Fruit fly (Drosophila melanogaster): ENCODE results near the gene sina.

Gene sina

DNA sequence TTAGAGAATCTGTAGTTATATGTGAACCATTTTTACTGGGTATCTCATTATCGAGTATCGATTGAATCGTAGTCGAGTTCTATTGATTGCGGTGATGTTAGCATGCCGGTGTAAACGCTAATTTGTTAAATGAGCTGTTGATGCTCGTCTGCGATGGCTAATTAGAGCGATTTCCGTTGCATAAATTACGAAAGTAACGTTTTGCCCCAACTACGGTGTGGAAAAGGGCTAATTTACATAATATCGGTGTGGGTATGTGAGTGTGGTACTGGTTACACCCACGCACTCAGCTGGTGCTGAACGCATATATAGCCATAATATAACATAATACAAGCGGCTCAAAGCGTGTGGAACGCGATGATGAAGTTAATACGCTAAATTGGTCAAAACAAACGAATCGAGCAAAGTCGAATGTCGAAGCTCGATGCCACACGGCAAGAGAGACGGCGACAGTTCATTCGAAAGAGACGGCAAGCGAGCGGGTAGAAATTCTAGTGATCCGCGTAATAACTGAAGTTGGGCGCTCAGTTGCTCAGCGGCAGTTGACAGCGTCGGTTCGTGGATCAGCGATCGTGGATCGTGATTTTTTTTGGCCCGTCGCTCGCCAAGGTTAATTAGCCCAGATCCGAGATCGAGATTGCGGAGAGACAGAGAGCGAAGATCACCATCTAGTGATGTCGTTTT, 23.4 kb downstream of the sina start, which contains the start of gene CG32170:
Gene CG32170 (plus strand): TSS at position 525 of the 684 bp plus-strand sequence.
- TF ChIP-seq CG1832 (GFP tag; optimal IDR thresholded peaks at IDR 0.05) (peak; percentile 57), CG6813 (GFP tag; optimal IDR thresholded peaks at IDR 0.05) (no peak), gcm (GFP tag; optimal IDR thresholded peaks at IDR 0.05) (no peak), CG6175 (GFP tag; IDR thresholded peaks at IDR 0.05) (peak; percentile 73; the same call in 2 of the 3 replicates), CG12769 (tag; optimal IDR thresholded peaks at IDR 0.05) (peak; percentile 2), Bteb2 (GFP tag; optimal IDR thresholded peaks at IDR 0.05) (no peak), h (optimal IDR thresholded peaks at IDR 0.05) (no peak), CG32772 (GFP tag; IDR thresholded peaks at IDR 0.05) (no peak), Hr51 (GFP tag; optimal IDR thresholded peaks at IDR 0.05) (no peak), CG10543 (GFP tag; optimal IDR thresholded peaks at IDR 0.05) (peak; percentile 60), CoRest (tag; optimal IDR thresholded peaks at IDR 0.05) (no peak), pan (optimal IDR thresholded peaks at IDR 0.05) (no peak), pan (GFP tag; optimal IDR thresholded peaks at IDR 0.05 in 1 of 2, IDR thresholded peaks at IDR 0.05 in 1 of 2) (peak in 1 of 2 experiments; percentile 38), NC2α (GFP tag; optimal IDR thresholded peaks at IDR 0.05) (no peak), sob (GFP tag; IDR thresholded peaks at IDR 0.05) (peak; percentile 10; the same call in 1 of the 2 replicates), CG13894 (tag; optimal IDR thresholded peaks at IDR 0.05) (peak; percentile 85), CG8290 (GFP tag; optimal IDR thresholded peaks at IDR 0.05) (no peak), CG8290 (tag; optimal IDR thresholded peaks at IDR 0.05) (peak in 1 of 2 experiments; percentile 19), ranshi (GFP tag; IDR thresholded peaks at IDR 0.05) (no peak), Lim3 (GFP tag; IDR thresholded peaks at IDR 0.05) (no peak), ftz-f1 (GFP tag; optimal IDR thresholded peaks at IDR 0.05) (peak; percentile 80), sd (tag; optimal IDR thresholded peaks at IDR 0.05) (peak; percentile 45), ttk (GFP tag; IDR thresholded peaks at IDR 0.05) (no peak), CG15269 (tag; optimal IDR thresholded peaks at IDR 0.05) (peak; percentile 51), CG6254 (GFP tag; optimal IDR thresholded peaks at IDR 0.05) (no peak), sr (GFP tag; IDR thresholded peaks at IDR 0.05) (0 out of 3 replicates have a peak, but pooled peaks have one; percentile 27), Trl (optimal IDR thresholded peaks at IDR 0.05) (peak in 1 of 2 experiments; percentile 11), Trl (GFP tag; optimal IDR thresholded peaks at IDR 0.05) (no peak), Jarid2 (GFP tag; optimal IDR thresholded peaks at IDR 0.05) (peak; percentile 27), B-H2 (GFP tag; optimal IDR thresholded peaks at IDR 0.05) (peak; percentile 65), CG6854 (GFP tag; optimal IDR thresholded peaks at IDR 0.05) (no peak), CG10321 (GFP tag; IDR thresholded peaks at IDR 0.05) (peak; percentile 89), CG4820 (GFP tag; optimal IDR thresholded peaks at IDR 0.05) (no peak), CG31388 (GFP tag; optimal IDR thresholded peaks at IDR 0.05) (no peak), grn (GFP tag; optimal IDR thresholded peaks at IDR 0.05) (peak; percentile 71), CG31224 (GFP tag; IDR thresholded peaks at IDR 0.05) (peak; percentile 78), dpn (GFP tag; optimal IDR thresholded peaks at IDR 0.05) (no peak), Awh (GFP tag; IDR thresholded peaks at IDR 0.05) (peak; percentile 78), abd-A (tag; optimal IDR thresholded peaks at IDR 0.05) (peak; percentile 81), gro (GFP tag; optimal IDR thresholded peaks at IDR 0.05) (peak; percentile 57), cg (GFP tag; optimal IDR thresholded peaks at IDR 0.05) (peak; percentile 35), CG7271 (tag; optimal IDR thresholded peaks at IDR 0.05) (no peak), Nf-YC (tag; optimal IDR thresholded peaks at IDR 0.05) (peak; percentile 23), CG13287 (GFP tag; IDR thresholded peaks at IDR 0.05; ENCODE audit: partially characterized antibody) (peak; percentile 27; the same call in 1 of the 2 replicates), unpg (GFP tag; optimal IDR thresholded peaks at IDR 0.05) (no peak), Poxn (GFP tag; IDR thresholded peaks at IDR 0.05) (no peak), H2.0 (GFP tag; IDR thresholded peaks at IDR 0.05) (no peak), Adf1 (GFP tag; IDR thresholded peaks at IDR 0.05) (peak; percentile 45; the same call in 1 of the 2 replicates), CG3726 (GFP tag; IDR thresholded peaks at IDR 0.05) (no peak), vvl (GFP tag; IDR thresholded peaks at IDR 0.05) (peak; percentile 84), Dbx (GFP tag; IDR thresholded peaks at IDR 0.05) (peak; percentile 44; the same call in 1 of the 3 replicates)
